Worm (Caenorhabditis elegans) whole organism, early embryonic: ENCODE measurements around the gene F55F3.4.

ENCODE experiments used
- ama-1 ChIP-seq: fragments of 150-350 bp; optimal IDR thresholded peaks from 2 replicates; lab custom pipeline; 2014
- ceh-13 ChIP-seq: fragments of 200-800 bp; sonication (Bioruptor generic); optimal IDR thresholded peaks from 2 replicates; lab custom pipeline; 2018; ENCODE audit warnings: mild to moderate bottlenecking, missing genetic modification characterization, missing compliant biosample characterization
- ceh-36 ChIP-seq: sonication (generic microtip); optimal IDR thresholded peaks from 2 replicates; lab custom pipeline; 2016; ENCODE audit warnings: missing genetic modification characterization, inconsistent platforms, missing compliant biosample characterization
- ets-7 ChIP-seq: sonication (generic microtip); optimal IDR thresholded peaks from 2 replicates; lab custom pipeline; 2016; ENCODE audit warnings: missing genotype, missing genetic modification characterization, missing compliant biosample characterization

DNA sequence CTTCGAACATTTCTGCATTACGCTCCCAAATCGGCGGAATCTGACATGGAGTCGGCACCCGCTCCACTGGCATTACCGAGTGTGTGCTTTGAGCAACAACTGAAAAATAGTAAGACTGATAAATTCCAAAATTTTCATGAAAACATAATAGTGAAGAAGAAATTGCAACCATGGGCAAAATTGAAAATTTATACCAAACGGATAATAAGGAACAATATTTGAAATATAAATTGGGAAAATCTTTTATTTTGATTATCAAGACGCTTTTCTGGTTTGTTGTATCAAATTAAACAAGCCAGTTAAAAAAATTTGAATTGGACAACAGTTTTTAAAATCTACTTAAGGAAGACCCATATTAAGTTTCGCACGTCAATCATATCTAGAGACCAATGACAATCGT, 8.2 kb downstream of the F55F3.4 start, which contains the start of gene ZK1086.2:
- TF ChIP-seq ceh-13 (GFP tag; lab: Kevin White, UChicago) (no peak), ama-1 (lab: Kevin White, UChicago) (no peak), ets-7 (tag; lab: Kevin White, UChicago) (no peak), ceh-36 (no peak)
